Fruit fly (Drosophila melanogaster): ENCODE data around the gene CG9547.
A peak's percentile ranks its signal among the peaks of the same experiment; 100 is the strongest.

The CG9547 gene

dm6 chr2L:6467509-6467908, 26.8 kb downstream of the CG9547 start, which contains the start of gene HemK1:
Gene HemK1, minus strand, starts transcription at chr2L:6467698.
- TF ChIP-seq CG8924 (tag; optimal IDR thresholded peaks at IDR 0.05) (peak; percentile 3), hb (GFP tag; IDR thresholded peaks at IDR 0.05; ENCODE audit: partially characterized antibody) (no peak), CG2678 (tag; optimal IDR thresholded peaks at IDR 0.05) (peak; percentile 18), CG7372 (GFP tag; IDR thresholded peaks at IDR 0.05) (no peak), CG12155 (GFP tag; optimal IDR thresholded peaks at IDR 0.05) (no peak), gro (GFP tag; optimal IDR thresholded peaks at IDR 0.05) (peak; percentile 40), her (GFP tag; optimal IDR thresholded peaks at IDR 0.05) (peak; percentile 27), Rfx (GFP tag; IDR thresholded peaks at IDR 0.05) (peak; percentile 40; the same call in 1 of the 2 replicates), CG8290 (GFP tag; optimal IDR thresholded peaks at IDR 0.05) (no peak), CG8290 (tag; optimal IDR thresholded peaks at IDR 0.05) (peak in 1 of 2 experiments; percentile 80), grau (tag; optimal IDR thresholded peaks at IDR 0.05) (peak; percentile 21), BEAF-32 (GFP tag; optimal IDR thresholded peaks at IDR 0.05) (peak; percentile 69), mirr (GFP tag; optimal IDR thresholded peaks at IDR 0.05) (peak; percentile 0), ERR (GFP tag; optimal IDR thresholded peaks at IDR 0.05) (peak; percentile 18), Nf-YA (GFP tag; IDR thresholded peaks at IDR 0.05) (no peak), croc (GFP tag; conservative IDR thresholded peaks at IDR 0.05) (no peak), Scr (GFP tag; IDR thresholded peaks at IDR 0.05; ENCODE audit: partially characterized antibody) (peak; percentile 50), CG8944 (GFP tag; optimal IDR thresholded peaks at IDR 0.05) (no peak), zen (tag; optimal IDR thresholded peaks at IDR 0.05) (peak; percentile 28), Med (GFP tag) (peak; percentile 83), CG6175 (GFP tag; IDR thresholded peaks at IDR 0.05) (no peak), CoRest (tag; optimal IDR thresholded peaks at IDR 0.05) (peak; percentile 54), CG11504 (tag; optimal IDR thresholded peaks at IDR 0.05) (peak; percentile 42), CG16813 (GFP tag; IDR thresholded peaks at IDR 0.05; ENCODE audit: partially characterized antibody) (0 out of 3 replicates have a peak, but pooled peaks have one; percentile 42), inv (GFP tag; IDR thresholded peaks at IDR 0.05; ENCODE audit: partially characterized antibody) (no peak), CHES-1-like (GFP tag; optimal IDR thresholded peaks at IDR 0.05) (peak; percentile 2), p53 (GFP tag; optimal IDR thresholded peaks at IDR 0.05) (peak; percentile 4), wek (GFP tag; optimal IDR thresholded peaks at IDR 0.05) (no peak), stwl (tag; optimal IDR thresholded peaks at IDR 0.05) (peak; percentile 66), Fer2 (tag; optimal IDR thresholded peaks at IDR 0.05) (no peak), HmgD (GFP tag; optimal IDR thresholded peaks at IDR 0.05) (peak; percentile 58), ato (GFP tag; IDR thresholded peaks at IDR 0.05; ENCODE audit: partially characterized antibody) (0 out of 2 replicates have a peak, but pooled peaks have one; percentile 45), CG10274 (GFP tag; optimal IDR thresholded peaks at IDR 0.05) (no peak), gem (tag; optimal IDR thresholded peaks at IDR 0.05) (no peak), CG10979 (tag; optimal IDR thresholded peaks at IDR 0.05) (peak; percentile 16), Bgb (GFP tag; IDR thresholded peaks at IDR 0.05; ENCODE audit: partially characterized antibody) (peak; percentile 70), hbn (GFP tag; IDR thresholded peaks at IDR 0.05; ENCODE audit: partially characterized antibody) (no peak), CTCF (GFP tag; optimal IDR thresholded peaks at IDR 0.05) (peak; percentile 42), MESR4 (GFP tag; optimal IDR thresholded peaks at IDR 0.05) (peak; percentile 75), Myb (GFP tag; optimal IDR thresholded peaks at IDR 0.05) (peak; percentile 88), chm (GFP tag; IDR thresholded peaks at IDR 0.05) (no peak), CG10321 (GFP tag; IDR thresholded peaks at IDR 0.05) (no peak), CG15514 (GFP tag; optimal IDR thresholded peaks at IDR 0.05) (peak; percentile 84), Hmr (GFP tag; optimal IDR thresholded peaks at IDR 0.05) (peak; percentile 46), CG3847 (GFP tag; IDR thresholded peaks at IDR 0.05) (peak; percentile 57), CG7987 (GFP tag; optimal IDR thresholded peaks at IDR 0.05) (peak; percentile 53), mam (GFP tag; optimal IDR thresholded peaks at IDR 0.05) (no peak), Nf-YC (tag; optimal IDR thresholded peaks at IDR 0.05) (peak; percentile 17), tap (tag; optimal IDR thresholded peaks at IDR 0.05) (no peak), TFAM (GFP tag; optimal IDR thresholded peaks at IDR 0.05) (no peak), knrl (GFP tag; IDR thresholded peaks at IDR 0.05; ENCODE audit: partially characterized antibody) (peak; percentile 60)

All from whole organism, embryonic.